Worm (Caenorhabditis elegans) whole organism, L1 larva: ENCODE results near the gene srt-36.
A peak's percentile ranks its signal among the peaks of the same experiment; 100 is the strongest.

Experiments used
- C16A3.4 ChIP-seq: fragments of 150-350 bp; optimal IDR thresholded peaks from 2 replicates; lab custom pipeline; 2014; ENCODE audit warnings: missing biosample characterization, missing genetic modification characterization
- aha-1 ChIP-seq: fragments of 150-350 bp; optimal IDR thresholded peaks from 2 replicates; lab custom pipeline; 2014; ENCODE audit warnings: missing biosample characterization, missing genetic modification characterization
- ama-1 ChIP-seq: fragments of 150-350 bp; optimal IDR thresholded peaks from 2 replicates; lab custom pipeline; 2014
- blmp-1 ChIP-seq: fragments of 150-350 bp; optimal IDR thresholded peaks from 2 replicates; lab custom pipeline; 2014; ENCODE audit warnings: missing biosample characterization, missing genetic modification characterization
- ceh-8 ChIP-seq: fragments of 200-800 bp; sonication (Bioruptor generic); optimal IDR thresholded peaks from 2 replicates; lab custom pipeline; 2018; ENCODE audit warnings: mild to moderate bottlenecking, missing genetic modification characterization, moderate library complexity, missing compliant biosample characterization
- ceh-82 ChIP-seq, 3 experiments: fragments of 150-350 bp in 1 of 3; sonication (generic microtip) in 2 of 3; optimal IDR thresholded peaks; 2 replicates each; lab custom pipeline; 2014 to 2017; ENCODE audit warnings: missing biosample characterization in 3 of 3, missing genetic modification characterization in 3 of 3
- ceh-88 ChIP-seq: fragments of 200-800 bp; sonication (Bioruptor generic); IDR thresholded peaks from 2 replicates; pipeline ENCODE4 v1.3.6; 2022; ENCODE audit warnings: missing genetic modification characterization, missing compliant biosample characterization
- efl-1 ChIP-seq, 4 experiments: fragments of 150-350 bp; optimal IDR thresholded peaks in 3 of 4; peaks in 1 of 4; 1 replicate in 1 of 4; 2 replicates in 3 of 4; lab custom pipeline; 2014; ENCODE audit warnings: missing biosample characterization in 2 of 4, missing genetic modification characterization in 2 of 4, missing genetic modification reagents in 2 of 4
- egl-13 ChIP-seq: sonication (generic microtip); optimal IDR thresholded peaks from 2 replicates; lab custom pipeline; 2016; ENCODE audit warnings: missing genotype, missing genetic modification reagents, missing genetic modification characterization, missing compliant biosample characterization
- egl-27 ChIP-seq, 2 experiments: fragments of 150-350 bp in 1 of 2; sonication (generic microtip); optimal IDR thresholded peaks; 3 replicates each; lab custom pipeline; 2017 to 2018; ENCODE audit warnings: missing biosample characterization in 2 of 2, missing genetic modification characterization in 2 of 2, missing genetic modification reagents in 2 of 2
- elt-3 ChIP-seq, 6 experiments: fragments of 150-350 bp in 1 of 6; sonication (generic microtip); optimal IDR thresholded peaks; 2 replicates each; lab custom pipeline; 2017 to 2018; ENCODE audit warnings: missing biosample characterization in 6 of 6, missing genetic modification characterization in 6 of 6, inconsistent platforms in 1 of 6
- ets-5 ChIP-seq: fragments of 200-800 bp; sonication (Bioruptor generic); IDR thresholded peaks from 2 replicates; pipeline ENCODE4 v1.3.6; 2022; ENCODE audit warnings: missing genetic modification characterization, missing compliant biosample characterization
- fkh-10 ChIP-seq: sonication (generic microtip); optimal IDR thresholded peaks from 2 replicates; lab custom pipeline; 2017; ENCODE audit warnings: missing biosample characterization, missing genetic modification reagents, missing genetic modification characterization
- fkh-4 ChIP-seq: sonication (generic microtip); optimal IDR thresholded peaks from 2 replicates; lab custom pipeline; 2016; ENCODE audit warnings: missing compliant biosample characterization, missing genetic modification characterization, borderline replicate concordance
- fkh-8 ChIP-seq: sonication (generic microtip); optimal IDR thresholded peaks from 2 replicates; lab custom pipeline; 2016; ENCODE audit warnings: mild to moderate bottlenecking, missing genetic modification characterization, missing compliant biosample characterization
- fos-1 ChIP-seq: fragments of 150-350 bp; optimal IDR thresholded peaks from 2 replicates; lab custom pipeline; 2014; ENCODE audit warnings: missing biosample characterization, missing genetic modification characterization
- irx-1 ChIP-seq: sonication (generic microtip); optimal IDR thresholded peaks from 2 replicates; lab custom pipeline; 2016; ENCODE audit warnings: missing genetic modification characterization, missing compliant biosample characterization
- isw-1 ChIP-seq: fragments of 200-800 bp; sonication (Bioruptor generic); IDR thresholded peaks from 2 replicates; pipeline ENCODE4 v1.3.6; 2022; ENCODE audit warnings: missing genetic modification characterization, missing compliant biosample characterization
- jun-1 ChIP-seq: fragments of 150-350 bp; optimal IDR thresholded peaks from 2 replicates; lab custom pipeline; 2014; ENCODE audit warnings: missing biosample characterization, missing genetic modification reagents, missing genetic modification characterization
- lin-13 ChIP-seq: fragments of 150-350 bp; optimal IDR thresholded peaks from 2 replicates; lab custom pipeline; 2014; ENCODE audit warnings: missing biosample characterization, missing genetic modification reagents, missing genetic modification characterization
- lir-3 ChIP-seq: sonication (generic microtip); optimal IDR thresholded peaks from 2 replicates; lab custom pipeline; 2016; ENCODE audit warnings: mild to moderate bottlenecking, missing genetic modification characterization, moderate library complexity, missing compliant biosample characterization; ENCODE audit not compliant: poor library complexity
- lsy-2 ChIP-seq, 2 experiments: fragments of 150-350 bp; optimal IDR thresholded peaks; 2 replicates each; lab custom pipeline; 2014; ENCODE audit warnings: missing biosample characterization in 2 of 2, missing genetic modification characterization in 2 of 2
- mdl-1 ChIP-seq, 2 experiments: fragments of 150-350 bp; optimal IDR thresholded peaks; 2 replicates each; lab custom pipeline; 2014 to 2017; ENCODE audit warnings: missing biosample characterization in 2 of 2, missing genetic modification characterization in 2 of 2, inconsistent platforms in 1 of 2
- nhr-12 ChIP-seq: sonication (generic microtip); optimal IDR thresholded peaks from 2 replicates; lab custom pipeline; 2017; ENCODE audit warnings: missing biosample characterization, missing genetic modification characterization
- nhr-19 ChIP-seq: fragments of 200-800 bp; sonication (Bioruptor generic); conservative IDR thresholded peaks from 2 replicates; pipeline ENCODE4 v1.3.6; 2022; ENCODE audit warnings: missing genetic modification characterization, missing compliant biosample characterization
- nhr-20 ChIP-seq: sonication (generic microtip); optimal IDR thresholded peaks from 2 replicates; lab custom pipeline; 2016; ENCODE audit warnings: mild to moderate bottlenecking, missing genetic modification characterization, missing compliant biosample characterization
- nhr-28 ChIP-seq: fragments of 150-350 bp; optimal IDR thresholded peaks from 2 replicates; lab custom pipeline; 2014; ENCODE audit warnings: missing biosample characterization, missing genetic modification characterization
- nhr-47 ChIP-seq: sonication (generic microtip); optimal IDR thresholded peaks from 2 replicates; lab custom pipeline; 2016; ENCODE audit warnings: mild to moderate bottlenecking, missing genetic modification characterization, moderate library complexity, missing compliant biosample characterization
- nhr-84 ChIP-seq: sonication (generic microtip); optimal IDR thresholded peaks from 2 replicates; lab custom pipeline; 2017; ENCODE audit warnings: missing biosample characterization, missing genetic modification characterization
- nhr-90 ChIP-seq: sonication (generic microtip); optimal IDR thresholded peaks from 2 replicates; lab custom pipeline; 2016; ENCODE audit warnings: mild to moderate bottlenecking, missing genetic modification characterization, missing compliant biosample characterization; ENCODE audit not compliant: poor library complexity
- pag-3 ChIP-seq: sonication (generic microtip); optimal IDR thresholded peaks from 2 replicates; lab custom pipeline; 2017; ENCODE audit warnings: missing genetic modification characterization, mild to moderate bottlenecking, missing compliant biosample characterization, antibody characterized with exemption, borderline replicate concordance; ENCODE audit not compliant: insufficient read depth
- pax-3 ChIP-seq: fragments of 200-800 bp; sonication (Bioruptor generic); optimal IDR thresholded peaks from 2 replicates; lab custom pipeline; 2018; ENCODE audit warnings: mild to moderate bottlenecking, missing genetic modification characterization, moderate library complexity, missing compliant biosample characterization
- pqm-1 ChIP-seq: sonication (generic microtip); optimal IDR thresholded peaks from 3 replicates; lab custom pipeline; 2017; ENCODE audit warnings: missing biosample characterization, missing genetic modification characterization
- rnt-1 ChIP-seq: sonication (generic microtip); optimal IDR thresholded peaks from 2 replicates; lab custom pipeline; 2016; ENCODE audit warnings: mild to moderate bottlenecking, missing genetic modification characterization, moderate library complexity, missing compliant biosample characterization
- snpc-4 ChIP-seq: fragments of 150-350 bp; optimal IDR thresholded peaks from 2 replicates; lab custom pipeline; 2014; ENCODE audit warnings: missing biosample characterization, missing genetic modification characterization
- snu-23 ChIP-seq: sonication (generic microtip); optimal IDR thresholded peaks from 2 replicates; lab custom pipeline; 2016; ENCODE audit warnings: missing genetic modification characterization, missing compliant biosample characterization
- sox-4 ChIP-seq: sonication (generic microtip); optimal IDR thresholded peaks from 2 replicates; lab custom pipeline; 2016; ENCODE audit warnings: missing genetic modification characterization, missing compliant biosample characterization
- swsn-7 ChIP-seq: sonication (generic microtip); optimal IDR thresholded peaks from 2 replicates; lab custom pipeline; 2016; ENCODE audit warnings: missing genetic modification characterization, missing compliant biosample characterization
- tlp-1 ChIP-seq: fragments of 150-350 bp; optimal IDR thresholded peaks from 2 replicates; lab custom pipeline; 2014; ENCODE audit warnings: missing biosample characterization, missing genetic modification characterization
- unc-62 ChIP-seq: fragments of 150-350 bp; optimal IDR thresholded peaks from 2 replicates; lab custom pipeline; 2014; ENCODE audit warnings: missing biosample characterization, missing genetic modification reagents, missing genetic modification characterization
- unc-86 ChIP-seq: sonication (generic microtip); optimal IDR thresholded peaks from 2 replicates; lab custom pipeline; 2016; ENCODE audit warnings: missing genetic modification characterization, missing compliant biosample characterization
- vab-15 ChIP-seq: sonication (generic microtip); optimal IDR thresholded peaks from 2 replicates; lab custom pipeline; 2017; ENCODE audit warnings: missing genotype, mild to moderate bottlenecking, missing genetic modification characterization, missing compliant biosample characterization
- ztf-4 ChIP-seq: fragments of 150-350 bp; optimal IDR thresholded peaks from 2 replicates; lab custom pipeline; 2014; ENCODE audit warnings: missing biosample characterization, missing genetic modification characterization

The srt-36 gene

DNA sequence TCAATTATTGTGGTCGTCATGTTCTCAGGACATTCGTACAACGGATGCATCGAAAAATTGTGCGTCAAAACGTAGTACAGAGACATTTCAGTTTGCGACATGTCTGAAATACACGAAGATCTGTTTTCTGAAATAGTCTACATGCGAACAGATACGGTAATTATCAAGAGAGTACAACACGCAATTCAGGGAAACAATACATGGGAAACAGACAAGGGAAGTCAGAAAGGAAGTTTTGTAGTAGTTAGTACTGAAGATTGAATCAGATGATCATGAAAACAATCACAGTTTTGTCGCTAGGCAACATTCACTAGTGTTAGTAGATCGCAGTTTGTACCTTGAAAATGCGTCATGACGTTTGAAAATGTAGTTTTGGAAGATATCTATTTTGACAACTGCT is 18.1 kb downstream of the srt-36 start, which contains the start of gene srt-13:
TSS of gene srt-13 (minus strand) at position 101 of the 400 bp plus-strand sequence.
- TF ChIP-seq blmp-1: no peak
- TF ChIP-seq nhr-19 (GFP tag; lab: Robert Waterston, UW): no peak
- TF ChIP-seq mdl-1 (tag; optimal IDR thresholded peaks at IDR 0.05; lab: Kevin White, UChicago): no peak
- no peak for TF ChIP-seq pax-3 (tag; lab: Kevin White, UChicago)
- TF ChIP-seq nhr-84 (tag; lab: Kevin White, UChicago): no peak
- TF ChIP-seq rnt-1 (tag; lab: Kevin White, UChicago): no peak
- TF ChIP-seq nhr-12 (tag; lab: Kevin White, UChicago): no peak
- TF ChIP-seq elt-3 (tag; optimal IDR thresholded peaks at IDR 0.05; lab: Kevin White, UChicago): no peak
- TF ChIP-seq fkh-8 (tag; lab: Kevin White, UChicago): no peak
- no peak for TF ChIP-seq pqm-1 (tag; lab: Kevin White, UChicago)
- no peak for TF ChIP-seq fkh-4 (tag; lab: Kevin White, UChicago)
- TF ChIP-seq tlp-1 (tag; lab: Kevin White, UChicago): no peak
- no peak for TF ChIP-seq ceh-88 (GFP tag; lab: Robert Waterston, UW)
- TF ChIP-seq irx-1 (tag; lab: Kevin White, UChicago): no peak
- no peak for TF ChIP-seq swsn-7
- no peak for TF ChIP-seq nhr-20 (tag; lab: Kevin White, UChicago)
- no peak for TF ChIP-seq nhr-28 (tag; lab: Kevin White, UChicago)
- no peak for TF ChIP-seq nhr-47 (tag; lab: Kevin White, UChicago)
- TF ChIP-seq ztf-4 (tag; lab: Kevin White, UChicago): no peak

DNA sequence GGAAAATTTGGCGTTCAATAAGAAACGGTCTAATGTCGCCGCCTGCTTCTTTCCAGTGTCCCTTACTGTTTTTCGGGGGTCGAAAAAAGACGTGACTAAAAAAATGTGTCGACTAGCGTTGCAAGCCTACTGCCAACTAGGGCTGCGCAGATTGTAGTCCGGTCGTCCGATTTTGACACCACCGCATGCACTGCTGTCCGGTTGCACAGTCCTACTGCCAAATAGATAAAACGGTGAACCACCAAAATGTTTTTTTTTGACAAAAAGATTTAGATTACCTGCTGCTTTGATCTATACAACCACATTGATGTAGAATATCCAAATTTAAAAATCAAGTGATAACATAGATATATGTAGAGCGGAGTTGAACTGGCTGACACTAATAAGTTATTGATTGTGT is 19.8 kb downstream of the srt-36 start:
- TF ChIP-seq aha-1 (tag; lab: Kevin White, UChicago) (no peak), efl-1 (optimal IDR thresholded peaks at IDR 0.05; lab: Kevin White, UChicago) (no peak), efl-1 (GFP tag; optimal IDR thresholded peaks at IDR 0.05 in 1 of 2; lab: Kevin White, UChicago) (peak in 1 of 2 experiments; percentile 13)

DNA sequence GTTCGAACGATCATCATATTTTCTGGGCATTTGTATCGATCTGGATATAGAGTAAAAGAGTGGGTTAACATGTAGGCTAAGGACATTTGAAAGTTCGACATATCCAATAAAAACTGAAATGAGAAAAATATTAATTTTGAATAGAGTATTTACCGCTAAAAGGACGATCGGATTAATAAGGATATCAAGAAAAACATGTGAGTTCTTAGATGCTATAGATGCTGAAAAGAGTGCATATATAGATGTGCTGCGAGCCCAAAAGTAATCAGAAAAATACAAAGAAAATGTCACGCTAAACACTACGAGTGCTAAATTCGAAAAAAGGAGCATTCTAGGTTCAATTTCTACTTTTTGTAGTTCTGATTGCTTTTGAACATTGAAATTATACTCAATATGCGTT is 25.7 kb downstream of the srt-36 start, which contains the start of gene srt-12:
TSS of gene srt-12 (minus strand) at position 101 of the 400 bp plus-strand sequence.
- TF ChIP-seq blmp-1: no peak
- TF ChIP-seq swsn-7: no peak
- no peak for TF ChIP-seq lin-13 (GFP tag; lab: Kevin White, UChicago)
- TF ChIP-seq aha-1 (tag; lab: Kevin White, UChicago): no peak
- no peak for TF ChIP-seq isw-1 (GFP tag; lab: Robert Waterston, UW)
- no peak for TF ChIP-seq C16A3.4 (tag; lab: Kevin White, UChicago)
- no peak for TF ChIP-seq ceh-82 (tag; optimal IDR thresholded peaks at IDR 0.05; lab: Kevin White, UChicago)
- no peak for TF ChIP-seq pag-3 (tag; lab: Kevin White, UChicago)
- TF ChIP-seq ceh-88 (GFP tag; lab: Robert Waterston, UW): no peak
- no peak for TF ChIP-seq snu-23
- TF ChIP-seq pqm-1 (tag; lab: Kevin White, UChicago): no peak
- TF ChIP-seq nhr-90 (tag; lab: Kevin White, UChicago): no peak
- TF ChIP-seq ama-1 (lab: Kevin White, UChicago): no peak
- no peak for TF ChIP-seq ceh-8 (GFP tag; lab: Kevin White, UChicago)

- TF ChIP-seq egl-27 (tag; optimal IDR thresholded peaks at IDR 0.05; lab: Kevin White, UChicago) (no peak), mdl-1 (tag; optimal IDR thresholded peaks at IDR 0.05; lab: Kevin White, UChicago) (no peak), ets-5 (GFP tag; lab: Robert Waterston, UW) (no peak), lsy-2 (tag; optimal IDR thresholded peaks at IDR 0.05; lab: Kevin White, UChicago) (no peak), vab-15 (tag; lab: Kevin White, UChicago) (no peak), snpc-4 (tag; lab: Kevin White, UChicago) (no peak), egl-13 (no peak), nhr-28 (tag; lab: Kevin White, UChicago) (no peak), unc-86 (tag; lab: Kevin White, UChicago) (no peak), sox-4 (no peak), unc-62 (GFP tag; lab: Kevin White, UChicago) (no peak), ceh-82 (tag; optimal IDR thresholded peaks at IDR 0.05; lab: Kevin White, UChicago) (no peak), nhr-47 (tag; lab: Kevin White, UChicago) (no peak), fkh-10 (GFP tag; lab: Kevin White, UChicago) (no peak), lir-3 (tag; lab: Kevin White, UChicago) (no peak), fos-1 (tag; lab: Kevin White, UChicago) (no peak), efl-1 (optimal IDR thresholded peaks at IDR 0.05; lab: Kevin White, UChicago) (no peak), efl-1 (GFP tag; optimal IDR thresholded peaks at IDR 0.05 in 1 of 2; lab: Kevin White, UChicago) (no peak), jun-1 (no peak)
Measured at ce11 chrV:4241555-4241954, 26.6 kb downstream of the srt-36 start.
